Fruit fly (Drosophila melanogaster) whole organism, embryonic: ENCODE results near the gene Hasp.

ENCODE experiments used
- CG10147 ChIP-seq: fragments of 200-800 bp; sonication (Bioruptor generic); optimal IDR thresholded peaks from 2 replicates; lab custom pipeline; 2019; ENCODE audit warnings: missing biosample characterization, mild to moderate bottlenecking, missing genetic modification characterization, moderate library complexity
- CG10267 ChIP-seq: fragments of 200-800 bp; sonication (Bioruptor generic); optimal IDR thresholded peaks from 2 replicates; lab custom pipeline; 2018; ENCODE audit warnings: missing biosample characterization, mild to moderate bottlenecking, missing genetic modification characterization, moderate library complexity
- CG11093 ChIP-seq: fragments of 200-800 bp; sonication (Bioruptor generic); IDR thresholded peaks from 3 replicates; pipeline ENCODE4 v1.3.6; 2022; ENCODE audit warnings: missing biosample characterization, missing genetic modification characterization
- CG14710 ChIP-seq: fragments of 200-800 bp; sonication (Bioruptor generic); optimal IDR thresholded peaks from 3 replicates; lab custom pipeline; 2019; ENCODE audit warnings: missing biosample characterization, mild to moderate bottlenecking, missing genetic modification characterization, moderate library complexity
- CG15269 ChIP-seq: fragments of 200-800 bp; sonication (Bioruptor generic); optimal IDR thresholded peaks from 2 replicates; lab custom pipeline; 2018; ENCODE audit warnings: missing biosample characterization, mild to moderate bottlenecking, missing genetic modification characterization, moderate library complexity
- CG15601 ChIP-seq: fragments of 200-800 bp; sonication (Bioruptor generic); optimal IDR thresholded peaks from 3 replicates; lab custom pipeline; 2019; ENCODE audit warnings: missing biosample characterization, mild to moderate bottlenecking, missing genetic modification characterization, moderate library complexity
- CG17829 ChIP-seq: fragments of 200-800 bp; optimal IDR thresholded peaks from 2 replicates; lab custom pipeline; 2019; ENCODE audit warnings: missing biosample characterization, mild to moderate bottlenecking, missing genetic modification characterization, moderate library complexity
- CG18764 ChIP-seq: fragments of 200-800 bp; sonication (Bioruptor generic); optimal IDR thresholded peaks from 3 replicates; lab custom pipeline; 2016; ENCODE audit warnings: missing biosample characterization, missing genetic modification characterization
- CG2199 ChIP-seq: fragments of 200-800 bp; sonication (Bioruptor generic); IDR thresholded peaks from 3 replicates; pipeline ENCODE4 v1.3.6; 2022; ENCODE audit warnings: missing biosample characterization, missing genetic modification characterization
- CG33213 ChIP-seq: fragments of 200-800 bp; sonication (Bioruptor generic); optimal IDR thresholded peaks from 3 replicates; lab custom pipeline; 2016; ENCODE audit warnings: missing biosample characterization, missing genetic modification characterization
- CG42726 ChIP-seq: fragments of 200-800 bp; sonication (Bioruptor generic); IDR thresholded peaks from 2 replicates; pipeline ENCODE4 v1.3.6; 2022; ENCODE audit warnings: missing biosample characterization, missing genetic modification characterization; ENCODE audit not compliant: partially characterized antibody
- CG4707 ChIP-seq: fragments of 200-800 bp; sonication (Bioruptor generic); optimal IDR thresholded peaks from 2 replicates; lab custom pipeline; 2018; ENCODE audit warnings: missing biosample characterization, mild to moderate bottlenecking, missing genetic modification characterization, moderate library complexity
- CG7745 ChIP-seq: fragments of 200-800 bp; sonication (Bioruptor generic); optimal IDR thresholded peaks from 2 replicates; lab custom pipeline; 2018; ENCODE audit warnings: missing biosample characterization, mild to moderate bottlenecking, missing genetic modification characterization, moderate library complexity
- CG7786 ChIP-seq: fragments of 200-800 bp; sonication (Bioruptor generic); optimal IDR thresholded peaks from 2 replicates; lab custom pipeline; 2016; ENCODE audit warnings: missing biosample characterization, missing genetic modification characterization
- CG9609 ChIP-seq: fragments of 200-800 bp; sonication (Bioruptor generic); optimal IDR thresholded peaks from 3 replicates; lab custom pipeline; 2016; ENCODE audit warnings: missing biosample characterization, missing genetic modification characterization
- CG9876 ChIP-seq: fragments of 200-800 bp; sonication (Bioruptor generic); optimal IDR thresholded peaks from 2 replicates; lab custom pipeline; 2016; ENCODE audit warnings: missing biosample characterization, missing genetic modification characterization
- Elba2 ChIP-seq: fragments of 200-800 bp; sonication (Bioruptor generic); optimal IDR thresholded peaks from 3 replicates; lab custom pipeline; 2016; ENCODE audit warnings: missing biosample characterization, missing genetic modification characterization
- Gsc ChIP-seq: fragments of 200-800 bp; sonication (Bioruptor generic); IDR thresholded peaks from 2 replicates; pipeline ENCODE4 v1.3.6; 2022; ENCODE audit warnings: missing biosample characterization, missing genetic modification characterization
- HHEX ChIP-seq: fragments of 200-800 bp; sonication (Bioruptor generic); optimal IDR thresholded peaks from 3 replicates; lab custom pipeline; 2017; ENCODE audit warnings: missing biosample characterization, mild to moderate bottlenecking, missing genetic modification characterization, missing genetic modification reagents
- HLHmδ ChIP-seq: fragments of 200-800 bp; sonication (Bioruptor generic); optimal IDR thresholded peaks from 2 replicates; lab custom pipeline; 2018; ENCODE audit warnings: missing biosample characterization, mild to moderate bottlenecking, missing genetic modification characterization, moderate library complexity
- Hsf ChIP-seq: fragments of 200-800 bp; sonication (Bioruptor generic); optimal IDR thresholded peaks from 3 replicates; lab custom pipeline; 2016; ENCODE audit warnings: missing biosample characterization, missing genetic modification characterization
- Jarid2 ChIP-seq: fragments of 200-800 bp; sonication (Bioruptor generic); optimal IDR thresholded peaks from 3 replicates; lab custom pipeline; 2017; ENCODE audit warnings: mild to moderate bottlenecking, missing biosample characterization, missing genetic modification reagents, missing genetic modification characterization
- Mrtf ChIP-seq: fragments of 200-800 bp; sonication (Bioruptor generic); IDR thresholded peaks from 3 replicates; pipeline ENCODE4 v1.3.6; 2022; ENCODE audit warnings: missing biosample characterization, missing genetic modification characterization
- Myb ChIP-seq: fragments of 200-800 bp; sonication (Bioruptor generic); optimal IDR thresholded peaks from 2 replicates; lab custom pipeline; 2016; ENCODE audit warnings: missing biosample characterization, missing genetic modification characterization
- Ptx1 ChIP-seq: fragments of 200-800 bp; sonication (Bioruptor generic); IDR thresholded peaks from 2 replicates; pipeline ENCODE4 v1.3.6; 2022; ENCODE audit warnings: missing biosample characterization, missing genetic modification characterization
- Scr ChIP-seq: fragments of 200-800 bp; sonication (Bioruptor generic); IDR thresholded peaks from 2 replicates; pipeline ENCODE4 v1.3.6; 2022; ENCODE audit warnings: missing biosample characterization, missing genetic modification characterization; ENCODE audit not compliant: partially characterized antibody
- Sin3A ChIP-seq: fragments of >200 bp; optimal IDR thresholded peaks from 2 replicates; lab custom pipeline; 2018
- Six4 ChIP-seq: fragments of 200-800 bp; sonication (Bioruptor generic); optimal IDR thresholded peaks from 2 replicates; lab custom pipeline; 2016; ENCODE audit warnings: missing biosample characterization, missing genetic modification characterization
- Sox102F ChIP-seq: fragments of 200-800 bp; sonication (Bioruptor generic); optimal IDR thresholded peaks from 2 replicates; lab custom pipeline; 2018; ENCODE audit warnings: missing biosample characterization, mild to moderate bottlenecking, missing genetic modification characterization, moderate library complexity
- Spps ChIP-seq: fragments of 200-800 bp; sonication (Bioruptor generic); optimal IDR thresholded peaks from 2 replicates; lab custom pipeline; 2018; ENCODE audit warnings: missing biosample characterization, mild to moderate bottlenecking, missing genetic modification characterization
- ab ChIP-seq: fragments of 200-800 bp; sonication (Bioruptor generic); optimal IDR thresholded peaks from 2 replicates; lab custom pipeline; 2016; ENCODE audit warnings: missing biosample characterization, missing genetic modification characterization
- al ChIP-seq: fragments of 200-800 bp; sonication (Bioruptor generic); IDR thresholded peaks from 2 replicates; pipeline ENCODE4 v1.3.6; 2022; ENCODE audit warnings: missing biosample characterization, missing genetic modification characterization
- aop ChIP-seq: fragments of 200-800 bp; sonication (Bioruptor generic); IDR thresholded peaks from 2 replicates; pipeline ENCODE4 v1.3.6; 2022; ENCODE audit warnings: missing biosample characterization, missing genetic modification characterization
- az2 ChIP-seq: fragments of 200-800 bp; sonication (Bioruptor generic); optimal IDR thresholded peaks from 3 replicates; lab custom pipeline; 2016; ENCODE audit warnings: missing biosample characterization, missing genetic modification characterization
- corto ChIP-seq: fragments of 200-800 bp; sonication (Bioruptor generic); optimal IDR thresholded peaks from 2 replicates; lab custom pipeline; 2016; ENCODE audit warnings: missing biosample characterization, mild to moderate bottlenecking, missing genetic modification characterization, moderate library complexity
- crol ChIP-seq: fragments of 200-800 bp; sonication (Bioruptor generic); IDR thresholded peaks from 2 replicates; pipeline ENCODE4 v1.3.6; 2022; ENCODE audit warnings: missing biosample characterization, missing genetic modification characterization
- cwo ChIP-seq: fragments of 200-800 bp; sonication (Bioruptor generic); optimal IDR thresholded peaks from 3 replicates; lab custom pipeline; 2017; ENCODE audit warnings: missing biosample characterization, missing genetic modification characterization, mild to moderate bottlenecking, moderate library complexity, missing genetic modification reagents
- disco-r ChIP-seq: fragments of 200-800 bp; sonication (Bioruptor generic); optimal IDR thresholded peaks from 2 replicates; lab custom pipeline; 2016; ENCODE audit warnings: missing biosample characterization, missing genetic modification characterization
- dysf ChIP-seq: fragments of 200-800 bp; sonication (Bioruptor generic); IDR thresholded peaks from 3 replicates; pipeline ENCODE4 v1.3.6; 2022; ENCODE audit warnings: missing biosample characterization, missing genetic modification characterization
- eve ChIP-seq, 2 experiments: fragments of >200 bp; optimal IDR thresholded peaks; 2 replicates each; lab custom pipeline; 2017; ENCODE audit warnings: missing biosample characterization in 2 of 2, missing genetic modification characterization in 2 of 2
- eyg ChIP-seq: fragments of 200-800 bp; sonication (Bioruptor generic); optimal IDR thresholded peaks from 3 replicates; lab custom pipeline; 2016; ENCODE audit warnings: missing biosample characterization, missing genetic modification characterization
- gsb ChIP-seq: fragments of 200-800 bp; sonication (Bioruptor generic); IDR thresholded peaks from 2 replicates; pipeline ENCODE4 v1.3.6; 2022; ENCODE audit warnings: missing biosample characterization, missing genetic modification characterization
- gt ChIP-seq: fragments of 200-800 bp; sonication (Bioruptor generic); IDR thresholded peaks from 2 replicates; pipeline ENCODE4 v1.3.6; 2022; ENCODE audit warnings: missing biosample characterization, missing genetic modification characterization
- luna ChIP-seq: fragments of 200-800 bp; sonication (Bioruptor generic); optimal IDR thresholded peaks from 2 replicates; lab custom pipeline; 2016; ENCODE audit warnings: missing biosample characterization, missing genetic modification characterization
- maf-S ChIP-seq: fragments of 200-800 bp; sonication (Bioruptor generic); optimal IDR thresholded peaks from 2 replicates; lab custom pipeline; 2016; ENCODE audit warnings: missing biosample characterization, missing genetic modification characterization
- sima ChIP-seq: fragments of 200-800 bp; sonication (Bioruptor generic); optimal IDR thresholded peaks from 2 replicates; lab custom pipeline; 2016; ENCODE audit warnings: missing biosample characterization, missing genetic modification characterization
- sna ChIP-seq: fragments of 200-800 bp; sonication (Bioruptor generic); IDR thresholded peaks from 2 replicates; pipeline ENCODE4 v1.3.6; 2022; ENCODE audit warnings: missing biosample characterization, missing genetic modification characterization; ENCODE audit not compliant: partially characterized antibody
- ssp ChIP-seq: fragments of 200-800 bp; sonication (Bioruptor generic); IDR thresholded peaks from 2 replicates; pipeline ENCODE4 v1.3.6; 2022; ENCODE audit warnings: missing biosample characterization, missing genetic modification characterization
- stwl ChIP-seq: fragments of 200-800 bp; sonication (Bioruptor generic); optimal IDR thresholded peaks from 3 replicates; lab custom pipeline; 2018; ENCODE audit warnings: missing biosample characterization, mild to moderate bottlenecking, missing genetic modification characterization, moderate library complexity
- usp ChIP-seq: fragments of >200 bp; optimal IDR thresholded peaks from 2 replicates; lab custom pipeline; 2017; ENCODE audit warnings: missing biosample characterization, missing genetic modification characterization
- wek ChIP-seq: fragments of 200-800 bp; sonication (Bioruptor generic); optimal IDR thresholded peaks from 3 replicates; lab custom pipeline; 2018; ENCODE audit warnings: missing biosample characterization, mild to moderate bottlenecking, missing genetic modification characterization, moderate library complexity
- zfh2 ChIP-seq: fragments of 200-800 bp; sonication (Bioruptor generic); optimal IDR thresholded peaks from 2 replicates; lab custom pipeline; 2016; ENCODE audit warnings: missing biosample characterization, missing genetic modification characterization

Hasp gene

DNA sequence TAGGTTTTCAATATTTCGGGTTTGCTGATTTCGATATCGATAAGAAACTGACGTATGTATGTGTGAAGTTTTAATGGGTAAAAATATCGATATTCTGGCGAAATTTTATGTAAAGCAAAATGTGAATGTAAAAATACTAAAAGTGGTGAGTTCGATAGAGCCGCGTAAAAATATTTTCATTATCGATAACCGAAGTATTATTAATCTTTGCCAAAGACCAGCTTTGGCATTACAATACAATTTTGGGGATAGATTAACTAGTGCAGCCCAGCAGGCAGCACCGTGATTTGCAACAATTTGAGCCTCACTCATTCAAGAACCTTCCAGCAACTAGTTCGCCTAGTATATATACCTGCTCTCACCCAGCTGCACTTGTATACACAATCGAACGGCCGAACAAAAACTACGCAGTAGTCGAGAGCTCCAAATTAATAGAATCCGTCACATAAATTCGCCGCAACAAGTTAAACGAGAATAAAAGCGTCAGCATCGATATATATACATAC, 25.3 kb upstream of the Hasp start (continued):
- TF ChIP-seq cwo (GFP tag; lab: Kevin White, UChicago) (no peak), Elba2 (no peak), Jarid2 (GFP tag; lab: Kevin White, UChicago) (peak; percentile 1), eyg (GFP tag; lab: Kevin White, UChicago) (no peak), eve (GFP tag; optimal IDR thresholded peaks at IDR 0.05; lab: Kevin White, UChicago) (no peak), Sox102F (GFP tag; lab: Kevin White, UChicago) (no peak), al (GFP tag; lab: Robert Waterston, UW) (no peak), CG9876 (GFP tag; lab: Kevin White, UChicago) (no peak), az2 (GFP tag; lab: Kevin White, UChicago) (no peak), CG10267 (tag; lab: Kevin White, UChicago) (peak; percentile 46), HHEX (GFP tag; lab: Kevin White, UChicago) (no peak), corto (GFP tag; lab: Kevin White, UChicago) (no peak), zfh2 (no peak), CG42726 (GFP tag; lab: Robert Waterston, UW) (no peak), CG15601 (tag; lab: Kevin White, UChicago) (peak; percentile 82), CG4707 (GFP tag; lab: Kevin White, UChicago) (no peak), disco-r (no peak), Myb (GFP tag; lab: Kevin White, UChicago) (peak; percentile 70), dysf (GFP tag; lab: Robert Waterston, UW) (no peak), ssp (no peak), CG7745 (no peak), CG10147 (GFP tag; lab: Kevin White, UChicago) (no peak), CG15269 (no peak), CG18764 (no peak), ab (GFP tag; lab: Kevin White, UChicago) (no peak), crol (GFP tag; lab: Robert Waterston, UW) (no peak), CG2199 (no peak), sna (GFP tag; lab: Robert Waterston, UW) (peak; percentile 90), CG33213 (GFP tag; lab: Kevin White, UChicago) (peak; percentile 19), Spps (tag; lab: Kevin White, UChicago) (no peak), Six4 (GFP tag; lab: Kevin White, UChicago) (no peak), luna (GFP tag; lab: Kevin White, UChicago) (no peak), usp (GFP tag; lab: Kevin White, UChicago) (no peak), CG7786 (GFP tag; lab: Kevin White, UChicago) (no peak), gt (GFP tag; lab: Robert Waterston, UW) (no peak), Gsc (GFP tag; lab: Robert Waterston, UW) (no peak), stwl (tag; lab: Kevin White, UChicago) (peak; percentile 96), CG11093 (GFP tag; lab: Robert Waterston, UW) (no peak), gsb (GFP tag; lab: Robert Waterston, UW) (no peak), maf-S (no peak), Sin3A (no peak), CG9609 (GFP tag; lab: Kevin White, UChicago) (no peak), Hsf (peak; percentile 1), Mrtf (no peak), Scr (GFP tag; lab: Robert Waterston, UW) (peak; percentile 86), aop (GFP tag; lab: Robert Waterston, UW) (no peak), CG14710 (peak; percentile 30), CG17829 (tag; lab: Kevin White, UChicago) (peak; percentile 33), wek (no peak), Ptx1 (no peak), HLHmδ (GFP tag; lab: Kevin White, UChicago) (no peak), sima (no peak)
